Fruit fly (Drosophila melanogaster) whole organism, embryonic: ENCODE data around the gene mof.

Experiments used
- Abd-B ChIP-seq: fragments of 200-800 bp; sonication (Bioruptor generic); optimal IDR thresholded peaks from 2 replicates; lab custom pipeline; 2018; ENCODE audit warnings: missing biosample characterization, mild to moderate bottlenecking, missing genetic modification characterization, moderate library complexity
- Bdp1 ChIP-seq: fragments of 200-800 bp; sonication (Bioruptor generic); optimal IDR thresholded peaks from 3 replicates; lab custom pipeline; 2016; ENCODE audit warnings: missing biosample characterization, missing genetic modification characterization
- CG10147 ChIP-seq: fragments of 200-800 bp; sonication (Bioruptor generic); optimal IDR thresholded peaks from 2 replicates; lab custom pipeline; 2019; ENCODE audit warnings: missing biosample characterization, mild to moderate bottlenecking, missing genetic modification characterization, moderate library complexity
- CG12155 ChIP-seq: fragments of 200-800 bp; sonication (Bioruptor generic); optimal IDR thresholded peaks from 3 replicates; lab custom pipeline; 2016; ENCODE audit warnings: missing biosample characterization, missing genetic modification characterization
- CG13123 ChIP-seq: fragments of 200-800 bp; sonication (Bioruptor generic); optimal IDR thresholded peaks from 2 replicates; lab custom pipeline; 2016; ENCODE audit warnings: missing biosample characterization, missing genetic modification characterization
- CG15011 ChIP-seq: fragments of 200-800 bp; sonication (Bioruptor generic); optimal IDR thresholded peaks from 3 replicates; lab custom pipeline; 2018; ENCODE audit warnings: missing biosample characterization, mild to moderate bottlenecking, missing genetic modification characterization
- CG15073 ChIP-seq: fragments of 200-800 bp; sonication (Bioruptor generic); optimal IDR thresholded peaks from 2 replicates; lab custom pipeline; 2016; ENCODE audit warnings: missing biosample characterization, missing genetic modification characterization
- CG16813 ChIP-seq: fragments of 200-800 bp; sonication (Bioruptor generic); IDR thresholded peaks from 3 replicates; pipeline ENCODE4 v1.3.6; 2022; ENCODE audit warnings: missing biosample characterization, missing genetic modification characterization; ENCODE audit not compliant: partially characterized antibody
- CG17328 ChIP-seq: fragments of 200-800 bp; sonication (Bioruptor generic); IDR thresholded peaks from 2 replicates; pipeline ENCODE4 v1.3.6; 2022; ENCODE audit warnings: missing biosample characterization, missing genetic modification characterization
- CG17829 ChIP-seq: fragments of 200-800 bp; optimal IDR thresholded peaks from 2 replicates; lab custom pipeline; 2019; ENCODE audit warnings: missing biosample characterization, mild to moderate bottlenecking, missing genetic modification characterization, moderate library complexity
- CG18599 ChIP-seq: fragments of 200-800 bp; sonication (Bioruptor generic); optimal IDR thresholded peaks from 3 replicates; lab custom pipeline; 2017; ENCODE audit warnings: missing biosample characterization, missing genetic modification characterization, mild to moderate bottlenecking, moderate library complexity, missing genetic modification reagents
- CG3163 ChIP-seq: fragments of 200-800 bp; sonication (Bioruptor generic); optimal IDR thresholded peaks from 3 replicates; lab custom pipeline; 2016; ENCODE audit warnings: missing biosample characterization, missing genetic modification characterization
- CG33557 ChIP-seq: fragments of 200-800 bp; sonication (Bioruptor generic); optimal IDR thresholded peaks from 2 replicates; lab custom pipeline; 2019; ENCODE audit warnings: missing biosample characterization, mild to moderate bottlenecking, missing genetic modification characterization, moderate library complexity
- CG34376 ChIP-seq: fragments of 200-800 bp; sonication (Bioruptor generic); optimal IDR thresholded peaks from 2 replicates; lab custom pipeline; 2018; ENCODE audit warnings: missing biosample characterization, mild to moderate bottlenecking, missing genetic modification characterization
- CG4282 ChIP-seq: fragments of 200-800 bp; sonication (Bioruptor generic); optimal IDR thresholded peaks from 2 replicates; lab custom pipeline; 2016; ENCODE audit warnings: missing biosample characterization, missing genetic modification characterization
- CG8944 ChIP-seq: fragments of 200-800 bp; sonication (Bioruptor generic); optimal IDR thresholded peaks from 3 replicates; lab custom pipeline; 2016; ENCODE audit warnings: missing biosample characterization, missing genetic modification characterization
- Camta ChIP-seq: fragments of 200-800 bp; sonication (Bioruptor generic); optimal IDR thresholded peaks from 2 replicates; lab custom pipeline; 2016; ENCODE audit warnings: missing biosample characterization, missing genetic modification characterization
- Chrac-16 ChIP-seq: fragments of 200-800 bp; sonication (Bioruptor generic); optimal IDR thresholded peaks from 3 replicates; lab custom pipeline; 2016; ENCODE audit warnings: missing biosample characterization, missing genetic modification characterization
- Doc3 ChIP-seq: fragments of 200-800 bp; sonication (Bioruptor generic); IDR thresholded peaks from 3 replicates; pipeline ENCODE4 v1.3.6; 2022; ENCODE audit warnings: missing biosample characterization, missing genetic modification characterization; ENCODE audit not compliant: partially characterized antibody
- Hsf ChIP-seq: fragments of 200-800 bp; sonication (Bioruptor generic); optimal IDR thresholded peaks from 3 replicates; lab custom pipeline; 2016; ENCODE audit warnings: missing biosample characterization, missing genetic modification characterization
- Med ChIP-seq: fragments of 200-800 bp; sonication (Bioruptor generic); peaks from one replicate; lab custom pipeline; 2016; ENCODE audit warnings: missing biosample characterization, missing genetic modification characterization, mild to moderate bottlenecking, inconsistent platforms, moderate library complexity
- Opbp ChIP-seq: fragments of 200-800 bp; sonication (Bioruptor generic); IDR thresholded peaks from 3 replicates; pipeline ENCODE4 v1.3.6; 2022; ENCODE audit warnings: missing biosample characterization, missing genetic modification characterization; ENCODE audit not compliant: partially characterized antibody
- PHDP ChIP-seq: fragments of 200-800 bp; sonication (Bioruptor generic); optimal IDR thresholded peaks from 3 replicates; lab custom pipeline; 2018; ENCODE audit warnings: missing biosample characterization, mild to moderate bottlenecking, missing genetic modification characterization, moderate library complexity
- Pdp1 ChIP-seq, 2 experiments: fragments of 200-800 bp; sonication (Bioruptor generic); optimal IDR thresholded peaks; 3 replicates each; lab custom pipeline; 2016; ENCODE audit warnings: missing biosample characterization in 2 of 2, missing genetic modification characterization in 2 of 2, mild to moderate bottlenecking in 1 of 2, moderate library complexity in 1 of 2
- Sin3A ChIP-seq: fragments of >200 bp; optimal IDR thresholded peaks from 2 replicates; lab custom pipeline; 2018
- YL-1 ChIP-seq: fragments of 200-800 bp; sonication (Bioruptor generic); optimal IDR thresholded peaks from 3 replicates; lab custom pipeline; 2017; ENCODE audit warnings: missing biosample characterization, mild to moderate bottlenecking, missing genetic modification characterization
- aop ChIP-seq: fragments of 200-800 bp; sonication (Bioruptor generic); IDR thresholded peaks from 2 replicates; pipeline ENCODE4 v1.3.6; 2022; ENCODE audit warnings: missing biosample characterization, missing genetic modification characterization
- bbx ChIP-seq: fragments of 200-800 bp; sonication (Bioruptor generic); IDR thresholded peaks from 2 replicates; pipeline ENCODE4 v1.3.6; 2022; ENCODE audit warnings: missing biosample characterization, missing genetic modification characterization; ENCODE audit not compliant: partially characterized antibody
- corto ChIP-seq: fragments of 200-800 bp; sonication (Bioruptor generic); optimal IDR thresholded peaks from 2 replicates; lab custom pipeline; 2016; ENCODE audit warnings: missing biosample characterization, mild to moderate bottlenecking, missing genetic modification characterization, moderate library complexity
- crc ChIP-seq: fragments of 200-800 bp; sonication (Bioruptor generic); optimal IDR thresholded peaks from 2 replicates; lab custom pipeline; 2016; ENCODE audit warnings: missing biosample characterization, missing genetic modification characterization
- dpn ChIP-seq, 2 experiments: fragments of 200-800 bp; sonication (Bioruptor generic); optimal IDR thresholded peaks; 3 replicates each; lab custom pipeline; 2016; ENCODE audit warnings: missing biosample characterization in 2 of 2, missing genetic modification characterization in 2 of 2
- en ChIP-seq: fragments of 200-800 bp; sonication (Bioruptor generic); optimal IDR thresholded peaks from 2 replicates; lab custom pipeline; 2016; ENCODE audit warnings: missing biosample characterization, missing genetic modification characterization
- eve ChIP-seq, 2 experiments: fragments of >200 bp; optimal IDR thresholded peaks; 2 replicates each; lab custom pipeline; 2017; ENCODE audit warnings: missing biosample characterization in 2 of 2, missing genetic modification characterization in 2 of 2
- gcm2 ChIP-seq: fragments of 200-800 bp; sonication (Bioruptor generic); optimal IDR thresholded peaks from 2 replicates; lab custom pipeline; 2016; ENCODE audit warnings: missing biosample characterization, missing genetic modification characterization
- ind ChIP-seq: fragments of 200-800 bp; sonication (Bioruptor generic); optimal IDR thresholded peaks from 3 replicates; lab custom pipeline; 2016; ENCODE audit warnings: missing biosample characterization, missing genetic modification characterization
- kni ChIP-seq: fragments of 200-800 bp; sonication (Bioruptor generic); optimal IDR thresholded peaks from 3 replicates; lab custom pipeline; 2017; ENCODE audit warnings: mild to moderate bottlenecking, missing biosample characterization, missing genetic modification reagents, missing genetic modification characterization
- lilli ChIP-seq: fragments of 200-800 bp; sonication (Bioruptor generic); optimal IDR thresholded peaks from 3 replicates; lab custom pipeline; 2016; ENCODE audit warnings: missing biosample characterization, missing genetic modification characterization
- oc ChIP-seq: fragments of 200-800 bp; sonication (Bioruptor generic); optimal IDR thresholded peaks from 2 replicates; lab custom pipeline; 2018; ENCODE audit warnings: missing biosample characterization, mild to moderate bottlenecking, missing genetic modification characterization, moderate library complexity
- org-1 ChIP-seq: fragments of 200-800 bp; sonication (Bioruptor generic); optimal IDR thresholded peaks from 2 replicates; lab custom pipeline; 2017; ENCODE audit warnings: missing biosample characterization, missing genetic modification characterization
- pan ChIP-seq, 4 experiments: fragments of >200 bp in 3 of 4; fragments of 200-800 bp in 1 of 4; sonication (Bioruptor generic) in 1 of 4; optimal IDR thresholded peaks in 3 of 4; IDR thresholded peaks in 1 of 4; 2 replicates each; pipeline versions ENCODE4 v1.3.6 to Lab custom; 2017 to 2022; ENCODE audit warnings: missing biosample characterization in 2 of 4, missing genetic modification characterization in 2 of 4, mixed read lengths in 1 of 4
- pum ChIP-seq: fragments of 200-800 bp; sonication (Bioruptor generic); optimal IDR thresholded peaks from 2 replicates; lab custom pipeline; 2016; ENCODE audit warnings: missing biosample characterization, missing genetic modification characterization
- sens ChIP-seq: fragments of 200-800 bp; sonication (Bioruptor generic); peaks from one replicate; lab custom pipeline; 2016; ENCODE audit warnings: missing biosample characterization, missing genetic modification characterization
- sima ChIP-seq: fragments of 200-800 bp; sonication (Bioruptor generic); optimal IDR thresholded peaks from 2 replicates; lab custom pipeline; 2016; ENCODE audit warnings: missing biosample characterization, missing genetic modification characterization
- sna ChIP-seq: fragments of 200-800 bp; sonication (Bioruptor generic); IDR thresholded peaks from 2 replicates; pipeline ENCODE4 v1.3.6; 2022; ENCODE audit warnings: missing biosample characterization, missing genetic modification characterization; ENCODE audit not compliant: partially characterized antibody
- sob ChIP-seq: fragments of 200-800 bp; sonication (Bioruptor generic); IDR thresholded peaks from 2 replicates; pipeline ENCODE4 v1.3.6; 2022; ENCODE audit warnings: missing biosample characterization, missing genetic modification characterization
- stwl ChIP-seq: fragments of 200-800 bp; sonication (Bioruptor generic); optimal IDR thresholded peaks from 3 replicates; lab custom pipeline; 2018; ENCODE audit warnings: missing biosample characterization, mild to moderate bottlenecking, missing genetic modification characterization, moderate library complexity
- tna ChIP-seq: fragments of 200-800 bp; sonication (Bioruptor generic); IDR thresholded peaks from 2 replicates; pipeline ENCODE4 v1.3.6; 2022; ENCODE audit warnings: missing biosample characterization, missing genetic modification characterization; ENCODE audit not compliant: partially characterized antibody
- unc-4 ChIP-seq: fragments of 200-800 bp; sonication (Bioruptor generic); IDR thresholded peaks from 2 replicates; pipeline ENCODE4 v1.3.6; 2022; ENCODE audit warnings: missing biosample characterization, missing genetic modification characterization; ENCODE audit not compliant: partially characterized antibody
- vnd ChIP-seq: fragments of 200-800 bp; sonication (Bioruptor generic); IDR thresholded peaks from 3 replicates; pipeline ENCODE4 v1.3.6; 2022; ENCODE audit warnings: missing biosample characterization, missing genetic modification characterization; ENCODE audit not compliant: partially characterized antibody
- vvl ChIP-seq: fragments of 200-800 bp; sonication (Bioruptor generic); IDR thresholded peaks from 2 replicates; pipeline ENCODE4 v1.3.6; 2022; ENCODE audit warnings: missing biosample characterization, missing genetic modification characterization

Gene mof

dm6 chrX:5879543-5879943, 2.9 kb upstream of the mof start, which contains the start of the genes Usp30 and CG16721 (continued):
- peak; percentile 84 for TF ChIP-seq sna (GFP tag; lab: Robert Waterston, UW)
- no peak for TF ChIP-seq oc (tag; lab: Kevin White, UChicago)
- TF ChIP-seq bbx (GFP tag; lab: Robert Waterston, UW) = peak; percentile 66
- peak; percentile 19 for TF ChIP-seq CG8944 (GFP tag; lab: Kevin White, UChicago)
- peak; percentile 66; the same call in 1 of the 2 replicates for TF ChIP-seq tna (GFP tag; lab: Robert Waterston, UW)
- peak; percentile 61; the same call in 2 of the 3 replicates for TF ChIP-seq vnd (GFP tag; lab: Robert Waterston, UW)
- TF ChIP-seq CG15011 = no peak
- no peak for TF ChIP-seq pan (optimal IDR thresholded peaks at IDR 0.05; lab: Kevin White, UChicago)
- TF ChIP-seq pan (GFP tag; optimal IDR thresholded peaks at IDR 0.05 in 1 of 2, IDR thresholded peaks at IDR 0.05 in 1 of 2) = no peak
- peak; percentile 21 for TF ChIP-seq Chrac-16
- peak; percentile 9 for TF ChIP-seq Abd-B
- TF ChIP-seq ind (GFP tag; lab: Kevin White, UChicago) = peak; percentile 42
- TF ChIP-seq YL-1 (GFP tag; lab: Kevin White, UChicago) = peak; percentile 2
- peak; percentile 68 for TF ChIP-seq sob (GFP tag; lab: Robert Waterston, UW)
- peak; percentile 35 for TF ChIP-seq CG3163 (GFP tag; lab: Kevin White, UChicago)
- no peak for TF ChIP-seq CG15073 (GFP tag; lab: Kevin White, UChicago)
- no peak for TF ChIP-seq sima (GFP tag; lab: Kevin White, UChicago)
- TF ChIP-seq CG33557 = peak; percentile 21
- TF ChIP-seq CG18599 (GFP tag; lab: Kevin White, UChicago) = peak; percentile 62
- TF ChIP-seq Doc3 (GFP tag; lab: Robert Waterston, UW) = peak; percentile 65
- TF ChIP-seq Pdp1 (GFP tag; optimal IDR thresholded peaks at IDR 0.05; lab: Kevin White, UChicago) = peak; percentile 2 to 87
- TF ChIP-seq Opbp (GFP tag; lab: Robert Waterston, UW) = peak; percentile 57; the same call in 1 of the 3 replicates
- no peak for TF ChIP-seq aop (GFP tag; lab: Robert Waterston, UW)
- TF ChIP-seq pum (GFP tag; lab: Kevin White, UChicago) = peak; percentile 31
- peak; percentile 45 for TF ChIP-seq CG13123
- peak; percentile 22 for TF ChIP-seq Bdp1 (GFP tag; lab: Kevin White, UChicago)
- no peak for TF ChIP-seq org-1 (GFP tag; lab: Kevin White, UChicago)
- TF ChIP-seq CG16813 (GFP tag; lab: Robert Waterston, UW) = peak; percentile 75
- TF ChIP-seq en (GFP tag; lab: Kevin White, UChicago) = peak; percentile 23
- TF ChIP-seq CG34376 (GFP tag; lab: Kevin White, UChicago) = peak; percentile 46
- peak; percentile 56 for TF ChIP-seq CG4282 (GFP tag; lab: Kevin White, UChicago)
- peak; percentile 18 for TF ChIP-seq CG17829 (tag; lab: Kevin White, UChicago)
- peak; percentile 41 for TF ChIP-seq CG12155 (GFP tag; lab: Kevin White, UChicago)
- no peak for TF ChIP-seq gcm2 (GFP tag; lab: Kevin White, UChicago)
- peak; percentile 60 for TF ChIP-seq Sin3A
- TF ChIP-seq CG17328 (GFP tag; lab: Robert Waterston, UW) = peak; percentile 24; the same call in 1 of the 2 replicates
- TF ChIP-seq crc (GFP tag; lab: Kevin White, UChicago) = no peak
- no peak for TF ChIP-seq kni
- peak; percentile 74 for TF ChIP-seq vvl (GFP tag; lab: Robert Waterston, UW)
- TF ChIP-seq lilli (GFP tag; lab: Kevin White, UChicago) = peak; percentile 69
- TF ChIP-seq dpn (GFP tag; optimal IDR thresholded peaks at IDR 0.05; lab: Kevin White, UChicago) = peak; percentile 59 to 66
- TF ChIP-seq sens (GFP tag; lab: Kevin White, UChicago) = peak; percentile 88
- peak; percentile 22 for TF ChIP-seq Hsf (GFP tag; lab: Kevin White, UChicago)
- peak; percentile 79 for TF ChIP-seq unc-4
- peak; percentile 93 for TF ChIP-seq Med (GFP tag; lab: Kevin White, UChicago)
- TF ChIP-seq corto (GFP tag; lab: Kevin White, UChicago) = no peak
- TF ChIP-seq PHDP (tag; lab: Kevin White, UChicago) = peak; percentile 44
- TF ChIP-seq eve (GFP tag; optimal IDR thresholded peaks at IDR 0.05; lab: Kevin White, UChicago) = no peak
- TF ChIP-seq CG10147 (GFP tag; lab: Kevin White, UChicago) = peak; percentile 5
- TF ChIP-seq Camta = peak; percentile 1
- TF ChIP-seq stwl = peak; percentile 96
